Worm (Caenorhabditis elegans): Measurements from ENCODE around the gene C09F9.1.

C09F9.1 gene

ce11 chrII:14700096-14700495 is 1.9 kb downstream of the C09F9.1 start:
- TF ChIP-seq R02D3.7 (tag; optimal IDR thresholded peaks at IDR 0.05) (no peak), mes-2 (tag; optimal IDR thresholded peaks at IDR 0.05; ENCODE audit: poor library complexity, severe bottlenecking) (no peak), ceh-62 (tag; optimal IDR thresholded peaks at IDR 0.05) (no peak), ceh-82 (tag; optimal IDR thresholded peaks at IDR 0.05) (no peak), php-3 (GFP tag; IDR thresholded peaks at IDR 0.05) (no peak), dmd-8 (GFP tag; IDR thresholded peaks at IDR 0.05) (no peak), hlh-11 (tag; optimal IDR thresholded peaks at IDR 0.05) (no peak), nhr-42 (GFP tag; IDR thresholded peaks at IDR 0.05) (no peak)

ce11 chrII:14701581-14701980 is 3.4 kb downstream of the C09F9.1 start:
- no peak for TF ChIP-seq mxl-2 (GFP tag; conservative IDR thresholded peaks at IDR 0.05)
- TF ChIP-seq D1046.2 (GFP tag; IDR thresholded peaks at IDR 0.05), result no peak
- TF ChIP-seq daf-19 (GFP tag; conservative IDR thresholded peaks at IDR 0.05), result no peak
- TF ChIP-seq lin-38 (GFP tag; IDR thresholded peaks at IDR 0.05), result no peak
- TF ChIP-seq egl-43 (GFP tag; IDR thresholded peaks at IDR 0.05), result no peak
- no peak for TF ChIP-seq unc-130 (GFP tag; optimal IDR thresholded peaks at IDR 0.05)
- no peak for TF ChIP-seq saeg-2 (GFP tag; IDR thresholded peaks at IDR 0.05)
- no peak for TF ChIP-seq ceh-20 (GFP tag; IDR thresholded peaks at IDR 0.05)
- TF ChIP-seq zfp-3 (GFP tag; conservative IDR thresholded peaks at IDR 0.05), result no peak
- TF ChIP-seq T26A8.4 (GFP tag; IDR thresholded peaks at IDR 0.05), result no peak

ce11 chrII:14703232-14703926 is 5.2 kb downstream of the C09F9.1 start:
- TF ChIP-seq aha-1 (tag) (peak; percentile 18), snpc-4 (tag; optimal IDR thresholded peaks at IDR 0.05) (no peak), nhr-48 (tag; optimal IDR thresholded peaks at IDR 0.05) (no peak), T20F7.1 (GFP tag; optimal IDR thresholded peaks at IDR 0.05) (no peak), Y48G9A.11 (GFP tag; IDR thresholded peaks at IDR 0.05) (no peak), lim-7 (GFP tag; IDR thresholded peaks at IDR 0.05) (no peak), unc-62 (GFP tag; optimal IDR thresholded peaks at IDR 0.05 in 1 of 2) (peak in 1 of 2 experiments; percentile 22), unc-62 (tag; optimal IDR thresholded peaks at IDR 0.05) (no peak), tra-1 (GFP tag; IDR thresholded peaks at IDR 0.05) (no peak)

- TF ChIP-seq vab-7 (GFP tag; IDR thresholded peaks at IDR 0.05) (no peak), mdl-1 (tag; optimal IDR thresholded peaks at IDR 0.05) (no peak), snpc-1.2 (GFP tag; IDR thresholded peaks at IDR 0.05) (no peak), skn-1 (tag; optimal IDR thresholded peaks at IDR 0.05) (no peak), dmd-8 (GFP tag; IDR thresholded peaks at IDR 0.05) (no peak), php-3 (GFP tag; IDR thresholded peaks at IDR 0.05) (no peak), lsy-2 (tag; optimal IDR thresholded peaks at IDR 0.05) (no peak), F44E2.7 (GFP tag; IDR thresholded peaks at IDR 0.05) (no peak), R02D3.7 (tag; optimal IDR thresholded peaks at IDR 0.05) (no peak), unc-130 (GFP tag; optimal IDR thresholded peaks at IDR 0.05) (no peak)
Measured at ce11 chrII:14704204-14704603, 6.0 kb downstream of the C09F9.1 start.

ce11 chrII:14705215-14705614 is 7.1 kb downstream of the C09F9.1 start, which contains the start of gene C09F9.2:
TSS of gene C09F9.2 (plus strand) at chrII:14705515.
- peak; percentile 85 for TF ChIP-seq aha-1 (tag)
- TF ChIP-seq F26F4.8 (GFP tag; conservative IDR thresholded peaks at IDR 0.05), result no peak
- TF ChIP-seq madf-5 (GFP tag; IDR thresholded peaks at IDR 0.05), result no peak
- no peak for TF ChIP-seq F44E2.7 (GFP tag; IDR thresholded peaks at IDR 0.05)

All from whole organism, L4 larva.